Worm (Caenorhabditis elegans): ENCODE measurements around the gene npr-19.

The npr-19 gene

ce11 chrX:726295-726694, 9.2 kb downstream of the npr-19 start:
- TF ChIP-seq ham-2 (GFP tag; optimal IDR thresholded peaks at IDR 0.05) = no peak
- TF ChIP-seq flh-1 (GFP tag; optimal IDR thresholded peaks at IDR 0.05) = no peak

ce11 chrX:725868-726267, 9.6 kb downstream of the npr-19 start, which contains the start of gene sli-1:
Gene sli-1 (minus strand): TSS chrX:725968.
- TF ChIP-seq M03D4.4 (tag; optimal IDR thresholded peaks at IDR 0.05) (no peak), elt-1 (tag; optimal IDR thresholded peaks at IDR 0.05; ENCODE audit: borderline replicate concordance, insufficient read depth) (no peak), drap-1 (GFP tag; optimal IDR thresholded peaks at IDR 0.05) (no peak), lsy-2 (tag; optimal IDR thresholded peaks at IDR 0.05) (no peak), sptf-1 (tag; optimal IDR thresholded peaks at IDR 0.05) (no peak), nhr-76 (tag; optimal IDR thresholded peaks at IDR 0.05) (no peak)

- TF ChIP-seq drap-1 (GFP tag; optimal IDR thresholded peaks at IDR 0.05) = no peak
- no peak for TF ChIP-seq mls-2 (tag; optimal IDR thresholded peaks at IDR 0.05)
- TF ChIP-seq ceh-39 (tag; optimal IDR thresholded peaks at IDR 0.05) = no peak
- TF ChIP-seq unc-62 (GFP tag; optimal IDR thresholded peaks at IDR 0.05) = no peak
- no peak for TF ChIP-seq elt-1 (tag; optimal IDR thresholded peaks at IDR 0.05; ENCODE audit: borderline replicate concordance, insufficient read depth)
Measured at ce11 chrX:714398-714797, 21.1 kb downstream of the npr-19 start, which contains the start of gene irk-2. Gene irk-2 (minus strand): TSS chrX:714498.

- TF ChIP-seq mab-5 (tag; optimal IDR thresholded peaks at IDR 0.05) = no peak
- no peak for TF ChIP-seq snpc-4 (tag; optimal IDR thresholded peaks at IDR 0.05)
- no peak for TF ChIP-seq ceh-39 (tag; optimal IDR thresholded peaks at IDR 0.05)
- no peak for TF ChIP-seq drap-1 (GFP tag; optimal IDR thresholded peaks at IDR 0.05)
- TF ChIP-seq M03D4.4 (tag; optimal IDR thresholded peaks at IDR 0.05) = no peak
- TF ChIP-seq mep-1 (tag; optimal IDR thresholded peaks at IDR 0.05) = no peak
- no peak for TF ChIP-seq ham-2 (GFP tag; optimal IDR thresholded peaks at IDR 0.05)
- no peak for TF ChIP-seq zip-8 (tag; optimal IDR thresholded peaks at IDR 0.05)
Measured at ce11 chrX:706490-706889, 29.0 kb downstream of the npr-19 start, which contains the start of gene M02A10.1. Gene M02A10.1 (plus strand): TSS chrX:706790.

ce11 chrX:696253-696652, 39.2 kb downstream of the npr-19 start:
- TF ChIP-seq sptf-1 (tag; optimal IDR thresholded peaks at IDR 0.05) (peak; percentile 24), drap-1 (GFP tag; optimal IDR thresholded peaks at IDR 0.05) (no peak), ceh-39 (tag; optimal IDR thresholded peaks at IDR 0.05) (no peak), unc-39 (tag; optimal IDR thresholded peaks at IDR 0.05) (no peak), cnd-1 (tag; optimal IDR thresholded peaks at IDR 0.05) (no peak), unc-62 (GFP tag; optimal IDR thresholded peaks at IDR 0.05) (peak; percentile 58), snpc-4 (tag; optimal IDR thresholded peaks at IDR 0.05) (no peak), lin-13 (tag; optimal IDR thresholded peaks at IDR 0.05) (no peak), pha-4 (tag; optimal IDR thresholded peaks at IDR 0.05) (no peak), ceh-83 (GFP tag; optimal IDR thresholded peaks at IDR 0.05) (no peak), sem-2 (GFP tag; optimal IDR thresholded peaks at IDR 0.05) (no peak), M03D4.4 (tag; optimal IDR thresholded peaks at IDR 0.05) (no peak), ztf-11 (tag; optimal IDR thresholded peaks at IDR 0.05) (no peak), ces-1 (GFP tag; optimal IDR thresholded peaks at IDR 0.05) (no peak), lin-32 (GFP tag; optimal IDR thresholded peaks at IDR 0.05) (no peak), lsy-2 (tag; optimal IDR thresholded peaks at IDR 0.05) (no peak), nhr-237 (tag; optimal IDR thresholded peaks at IDR 0.05) (no peak), mls-2 (tag; optimal IDR thresholded peaks at IDR 0.05) (no peak), blmp-1 (tag; optimal IDR thresholded peaks at IDR 0.05) (no peak), mep-1 (tag; optimal IDR thresholded peaks at IDR 0.05) (no peak), unc-120 (tag; optimal IDR thresholded peaks at IDR 0.05; ENCODE audit: poor library complexity, severe bottlenecking) (no peak), nhr-2 (tag; optimal IDR thresholded peaks at IDR 0.05) (peak; percentile 92), ceh-43 (GFP tag; optimal IDR thresholded peaks at IDR 0.05) (no peak)

ce11 chrX:691613-692012, 43.9 kb downstream of the npr-19 start, which contains the start of gene ncam-1:
Gene ncam-1 (plus strand): TSS chrX:691913.
- no peak for TF ChIP-seq nhr-76 (tag; optimal IDR thresholded peaks at IDR 0.05)
- no peak for TF ChIP-seq snpc-4 (tag; optimal IDR thresholded peaks at IDR 0.05)
